Worm (Caenorhabditis elegans): ENCODE data around the gene K02F6.8.

DNA sequence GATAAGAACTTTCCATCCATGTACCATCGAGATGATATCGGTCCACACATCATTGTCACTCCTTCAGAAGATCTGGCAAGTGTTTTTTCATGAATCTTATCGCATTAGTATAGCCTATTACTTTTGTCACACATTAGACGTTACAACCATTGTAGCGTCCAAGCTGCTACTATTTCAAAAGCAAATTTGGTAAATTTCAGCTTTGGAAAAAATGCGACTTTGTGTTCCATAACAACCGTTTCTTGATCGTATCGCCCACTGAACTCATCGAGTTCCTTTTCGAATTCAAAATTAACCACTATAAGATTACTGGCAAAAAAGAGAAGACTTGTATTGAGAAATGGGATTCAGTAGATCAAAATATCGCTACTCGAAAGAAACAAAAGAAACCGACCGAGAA lies 18.2 kb upstream of the K02F6.8 start:
- TF ChIP-seq nhr-12 (tag; optimal IDR thresholded peaks at IDR 0.05) (no peak), blmp-1 (tag; optimal IDR thresholded peaks at IDR 0.05) (no peak), snpc-4 (tag; optimal IDR thresholded peaks at IDR 0.05) (no peak), unc-62 (GFP tag; optimal IDR thresholded peaks at IDR 0.05) (no peak), sptf-1 (tag; optimal IDR thresholded peaks at IDR 0.05) (no peak), pha-4 (tag; optimal IDR thresholded peaks at IDR 0.05) (no peak), nhr-76 (tag; optimal IDR thresholded peaks at IDR 0.05) (no peak), ces-1 (GFP tag; optimal IDR thresholded peaks at IDR 0.05) (no peak), bed-3 (GFP tag; optimal IDR thresholded peaks at IDR 0.05) (no peak), unc-39 (tag; optimal IDR thresholded peaks at IDR 0.05) (no peak)
